Worm (Caenorhabditis elegans) whole organism, L1 larva: ENCODE measurements around the gene nspc-7.
A peak's percentile ranks its signal among the peaks of the same experiment; 100 is the strongest.

Experiments used
- C34B4.2 ChIP-seq: sonication (generic microtip); optimal IDR thresholded peaks from 2 replicates; lab custom pipeline; 2017; ENCODE audit warnings: mild to moderate bottlenecking, missing genetic modification characterization, missing compliant biosample characterization
- aha-1 ChIP-seq: fragments of 150-350 bp; optimal IDR thresholded peaks from 2 replicates; lab custom pipeline; 2014; ENCODE audit warnings: missing biosample characterization, missing genetic modification characterization
- alr-1 ChIP-seq: fragments of 200-800 bp; sonication (Bioruptor generic); optimal IDR thresholded peaks from 2 replicates; lab custom pipeline; 2018; ENCODE audit warnings: borderline replicate concordance, mild to moderate bottlenecking, missing genetic modification characterization, missing compliant biosample characterization
- blmp-1 ChIP-seq: fragments of 150-350 bp; optimal IDR thresholded peaks from 2 replicates; lab custom pipeline; 2014; ENCODE audit warnings: missing biosample characterization, missing genetic modification characterization
- ceh-82 ChIP-seq, 3 experiments: fragments of 150-350 bp in 1 of 3; sonication (generic microtip) in 2 of 3; optimal IDR thresholded peaks; 2 replicates each; lab custom pipeline; 2014 to 2017; ENCODE audit warnings: missing biosample characterization in 3 of 3, missing genetic modification characterization in 3 of 3
- ceh-88 ChIP-seq: fragments of 200-800 bp; sonication (Bioruptor generic); IDR thresholded peaks from 2 replicates; pipeline ENCODE4 v1.3.6; 2022; ENCODE audit warnings: missing genetic modification characterization, missing compliant biosample characterization
- dpl-1 ChIP-seq, 3 experiments: fragments of 150-350 bp in 2 of 3; sonication (generic microtip) in 1 of 3; optimal IDR thresholded peaks; 2 replicates each; lab custom pipeline; 2014 to 2017; ENCODE audit warnings: missing biosample characterization in 3 of 3, missing genetic modification characterization in 3 of 3, missing genetic modification reagents in 3 of 3
- dsc-1 ChIP-seq: sonication (generic microtip); optimal IDR thresholded peaks from 2 replicates; lab custom pipeline; 2016; ENCODE audit warnings: mild to moderate bottlenecking, missing genetic modification characterization, missing compliant biosample characterization
- efl-1 ChIP-seq, 4 experiments: fragments of 150-350 bp; optimal IDR thresholded peaks in 3 of 4; peaks in 1 of 4; 1 replicate in 1 of 4; 2 replicates in 3 of 4; lab custom pipeline; 2014; ENCODE audit warnings: missing biosample characterization in 2 of 4, missing genetic modification characterization in 2 of 4, missing genetic modification reagents in 2 of 4
- elt-3 ChIP-seq, 6 experiments: fragments of 150-350 bp in 1 of 6; sonication (generic microtip); optimal IDR thresholded peaks; 2 replicates each; lab custom pipeline; 2017 to 2018; ENCODE audit warnings: missing biosample characterization in 6 of 6, missing genetic modification characterization in 6 of 6, inconsistent platforms in 1 of 6
- fkh-10 ChIP-seq: sonication (generic microtip); optimal IDR thresholded peaks from 2 replicates; lab custom pipeline; 2017; ENCODE audit warnings: missing biosample characterization, missing genetic modification reagents, missing genetic modification characterization
- fkh-8 ChIP-seq: sonication (generic microtip); optimal IDR thresholded peaks from 2 replicates; lab custom pipeline; 2016; ENCODE audit warnings: mild to moderate bottlenecking, missing genetic modification characterization, missing compliant biosample characterization
- hlh-17 ChIP-seq: fragments of 200-800 bp; sonication (Bioruptor generic); optimal IDR thresholded peaks from 2 replicates; lab custom pipeline; 2018; ENCODE audit warnings: missing genetic modification characterization, mild to moderate bottlenecking, missing compliant biosample characterization, moderate library complexity, borderline replicate concordance
- hpl-2 ChIP-seq: fragments of 150-350 bp; optimal IDR thresholded peaks from 2 replicates; lab custom pipeline; 2014; ENCODE audit warnings: missing biosample characterization, missing genetic modification reagents, missing genetic modification characterization
- lin-13 ChIP-seq: fragments of 150-350 bp; optimal IDR thresholded peaks from 2 replicates; lab custom pipeline; 2014; ENCODE audit warnings: missing biosample characterization, missing genetic modification reagents, missing genetic modification characterization
- lin-14 ChIP-seq: fragments of 200-800 bp; sonication (Bioruptor generic); optimal IDR thresholded peaks from 2 replicates; lab custom pipeline; 2018; ENCODE audit warnings: mild to moderate bottlenecking, missing genetic modification characterization, moderate library complexity, missing compliant biosample characterization
- lin-35 ChIP-seq, 2 experiments: fragments of 150-350 bp; optimal IDR thresholded peaks; 2 replicates each; lab custom pipeline; 2014; ENCODE audit warnings: missing biosample characterization in 2 of 2, missing genetic modification characterization in 2 of 2, missing genetic modification reagents in 2 of 2
- lin-39 ChIP-seq: fragments of 150-350 bp; optimal IDR thresholded peaks from 2 replicates; lab custom pipeline; 2014; ENCODE audit warnings: missing biosample characterization, missing genetic modification reagents, missing genetic modification characterization
- lsy-2 ChIP-seq, 2 experiments: fragments of 150-350 bp; optimal IDR thresholded peaks; 2 replicates each; lab custom pipeline; 2014; ENCODE audit warnings: missing biosample characterization in 2 of 2, missing genetic modification characterization in 2 of 2
- mab-9 ChIP-seq: fragments of 200-800 bp; sonication (Bioruptor generic); IDR thresholded peaks from 2 replicates; pipeline ENCODE4 v1.3.6; 2022; ENCODE audit warnings: missing genetic modification reagents, missing genetic modification characterization, missing compliant biosample characterization
- mdl-1 ChIP-seq, 2 experiments: fragments of 150-350 bp; optimal IDR thresholded peaks; 2 replicates each; lab custom pipeline; 2014 to 2017; ENCODE audit warnings: missing biosample characterization in 2 of 2, missing genetic modification characterization in 2 of 2, inconsistent platforms in 1 of 2
- mep-1 ChIP-seq: fragments of 150-350 bp; optimal IDR thresholded peaks from 2 replicates; lab custom pipeline; 2014; ENCODE audit warnings: missing biosample characterization, missing genetic modification characterization
- nhr-19 ChIP-seq: fragments of 200-800 bp; sonication (Bioruptor generic); conservative IDR thresholded peaks from 2 replicates; pipeline ENCODE4 v1.3.6; 2022; ENCODE audit warnings: missing genetic modification characterization, missing compliant biosample characterization
- nhr-20 ChIP-seq: sonication (generic microtip); optimal IDR thresholded peaks from 2 replicates; lab custom pipeline; 2016; ENCODE audit warnings: mild to moderate bottlenecking, missing genetic modification characterization, missing compliant biosample characterization
- nhr-47 ChIP-seq: sonication (generic microtip); optimal IDR thresholded peaks from 2 replicates; lab custom pipeline; 2016; ENCODE audit warnings: mild to moderate bottlenecking, missing genetic modification characterization, moderate library complexity, missing compliant biosample characterization
- nhr-71 ChIP-seq: sonication (generic microtip); optimal IDR thresholded peaks from 2 replicates; lab custom pipeline; 2016; ENCODE audit warnings: mild to moderate bottlenecking, missing genetic modification characterization, moderate library complexity, missing compliant biosample characterization
- nhr-76 ChIP-seq: sonication (generic microtip); optimal IDR thresholded peaks from 2 replicates; lab custom pipeline; 2017; ENCODE audit warnings: missing biosample characterization, missing genetic modification characterization
- nhr-77 ChIP-seq: fragments of 150-350 bp; optimal IDR thresholded peaks from 2 replicates; lab custom pipeline; 2014; ENCODE audit warnings: missing biosample characterization, missing genetic modification characterization
- nhr-84 ChIP-seq: sonication (generic microtip); optimal IDR thresholded peaks from 2 replicates; lab custom pipeline; 2017; ENCODE audit warnings: missing biosample characterization, missing genetic modification characterization
- nhr-85 ChIP-seq: sonication (generic microtip); peaks from one replicate; lab custom pipeline; 2016; ENCODE audit warnings: missing genetic modification characterization, inconsistent platforms, missing compliant biosample characterization
- nhr-90 ChIP-seq: sonication (generic microtip); optimal IDR thresholded peaks from 2 replicates; lab custom pipeline; 2016; ENCODE audit warnings: mild to moderate bottlenecking, missing genetic modification characterization, missing compliant biosample characterization; ENCODE audit not compliant: poor library complexity
- pqm-1 ChIP-seq: sonication (generic microtip); optimal IDR thresholded peaks from 3 replicates; lab custom pipeline; 2017; ENCODE audit warnings: missing biosample characterization, missing genetic modification characterization
- rnt-1 ChIP-seq: sonication (generic microtip); optimal IDR thresholded peaks from 2 replicates; lab custom pipeline; 2016; ENCODE audit warnings: mild to moderate bottlenecking, missing genetic modification characterization, moderate library complexity, missing compliant biosample characterization
- skn-1 ChIP-seq: fragments of 150-350 bp; optimal IDR thresholded peaks from 2 replicates; lab custom pipeline; 2014; ENCODE audit warnings: missing biosample characterization, missing genetic modification characterization
- snpc-4 ChIP-seq: fragments of 150-350 bp; optimal IDR thresholded peaks from 2 replicates; lab custom pipeline; 2014; ENCODE audit warnings: missing biosample characterization, missing genetic modification characterization
- snu-23 ChIP-seq: sonication (generic microtip); optimal IDR thresholded peaks from 2 replicates; lab custom pipeline; 2016; ENCODE audit warnings: missing genetic modification characterization, missing compliant biosample characterization
- sptf-1 ChIP-seq: fragments of 150-350 bp; optimal IDR thresholded peaks from 2 replicates; lab custom pipeline; 2014; ENCODE audit warnings: missing biosample characterization, missing genetic modification characterization
- swsn-7 ChIP-seq: sonication (generic microtip); optimal IDR thresholded peaks from 2 replicates; lab custom pipeline; 2016; ENCODE audit warnings: missing genetic modification characterization, missing compliant biosample characterization
- unc-30 ChIP-seq: sonication (generic microtip); optimal IDR thresholded peaks from 2 replicates; lab custom pipeline; 2017; ENCODE audit warnings: missing biosample characterization, missing genetic modification characterization
- unc-62 ChIP-seq: fragments of 150-350 bp; optimal IDR thresholded peaks from 2 replicates; lab custom pipeline; 2014; ENCODE audit warnings: missing biosample characterization, missing genetic modification reagents, missing genetic modification characterization
- unc-86 ChIP-seq: sonication (generic microtip); optimal IDR thresholded peaks from 2 replicates; lab custom pipeline; 2016; ENCODE audit warnings: missing genetic modification characterization, missing compliant biosample characterization
- xbp-1 ChIP-seq: sonication (generic microtip); optimal IDR thresholded peaks from 2 replicates; lab custom pipeline; 2016; ENCODE audit warnings: missing genetic modification characterization, missing compliant biosample characterization
- zip-4 ChIP-seq: fragments of 200-800 bp; sonication (Bioruptor generic); optimal IDR thresholded peaks from 2 replicates; lab custom pipeline; 2018; ENCODE audit warnings: mild to moderate bottlenecking, missing genetic modification characterization, moderate library complexity, missing compliant biosample characterization
- ztf-11 ChIP-seq, 2 experiments: sonication (generic microtip); optimal IDR thresholded peaks; 2 replicates each; lab custom pipeline; 2016 to 2017; ENCODE audit warnings: missing genetic modification characterization in 2 of 2, missing biosample characterization in 1 of 2, missing compliant biosample characterization in 1 of 2
- ztf-4 ChIP-seq: fragments of 150-350 bp; optimal IDR thresholded peaks from 2 replicates; lab custom pipeline; 2014; ENCODE audit warnings: missing biosample characterization, missing genetic modification characterization

nspc-7 gene

DNA sequence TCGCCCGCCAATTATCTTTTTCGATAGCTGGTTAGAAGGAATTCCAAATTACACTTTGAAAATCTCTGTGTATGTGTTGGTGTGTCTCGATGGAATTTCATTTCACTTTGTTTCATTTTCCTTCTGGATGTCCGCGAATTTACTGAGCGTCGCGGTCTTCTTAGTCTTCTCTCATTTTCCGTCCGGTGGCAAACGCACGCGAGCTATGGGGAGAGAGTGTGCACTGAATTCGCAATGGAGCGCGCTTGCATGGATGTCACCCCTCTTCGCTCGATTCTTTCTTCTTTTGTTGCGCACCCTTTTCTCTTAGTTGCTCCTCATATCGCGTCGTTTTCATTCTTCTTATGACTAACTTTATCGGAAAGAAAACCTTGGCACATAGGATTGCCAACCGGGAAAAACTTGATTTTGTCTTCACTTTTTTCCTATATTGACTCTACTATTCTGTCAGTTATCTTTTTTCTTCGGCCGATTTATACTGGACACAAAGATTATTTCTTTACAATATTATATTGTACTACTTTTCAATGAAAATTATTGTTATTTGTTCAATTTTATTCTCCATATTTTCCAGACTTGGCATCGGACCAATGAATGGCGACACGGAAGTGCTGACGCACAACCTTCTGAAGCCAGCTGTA is 10.1 kb downstream of the nspc-7 start, which contains the start of gene dhhc-14 (continued):
- TF ChIP-seq hpl-2 (GFP tag; lab: Kevin White, UChicago), result no peak
- TF ChIP-seq ceh-82 (tag; optimal IDR thresholded peaks at IDR 0.05; lab: Kevin White, UChicago), result peak in 2 of 3 experiments; percentile 38 to 84
- TF ChIP-seq nhr-19 (GFP tag; lab: Robert Waterston, UW), result peak; percentile 33; the same call in 1 of the 2 replicates
- TF ChIP-seq dpl-1 (GFP tag; optimal IDR thresholded peaks at IDR 0.05; lab: Kevin White, UChicago), result peak in 2 of 3 experiments; percentile 7 to 47
- TF ChIP-seq mdl-1 (tag; optimal IDR thresholded peaks at IDR 0.05; lab: Kevin White, UChicago), result peak in 1 of 2 experiments; percentile 67
- no peak for TF ChIP-seq hlh-17 (GFP tag; lab: Kevin White, UChicago)
- peak; percentile 48 for TF ChIP-seq blmp-1
- peak; percentile 38 for TF ChIP-seq lin-13
- no peak for TF ChIP-seq C34B4.2 (tag; lab: Kevin White, UChicago)
- TF ChIP-seq, all 84 proteins: peak for 24

DNA sequence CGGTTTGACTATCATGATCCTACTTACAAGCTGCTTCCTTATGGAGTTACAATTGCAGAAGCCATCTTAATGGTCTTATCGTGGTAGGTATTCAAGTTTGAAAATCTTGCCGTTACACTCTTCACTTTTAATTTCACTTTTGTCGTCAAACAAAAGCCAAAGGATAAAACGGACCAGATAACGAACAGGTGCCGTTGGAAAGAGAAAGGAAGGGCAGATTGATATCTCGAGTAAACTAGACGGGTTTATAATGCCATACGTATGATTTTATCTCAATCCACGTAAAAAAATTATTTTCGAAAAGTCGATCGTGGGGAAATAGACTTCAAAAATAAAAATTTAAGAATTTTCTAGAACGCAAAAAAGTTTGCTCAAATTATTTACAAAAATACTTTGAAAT is 12.4 kb downstream of the nspc-7 start:
- TF ChIP-seq elt-3 (tag; optimal IDR thresholded peaks at IDR 0.05; lab: Kevin White, UChicago), result no peak
- peak; percentile 76 for TF ChIP-seq blmp-1

DNA sequence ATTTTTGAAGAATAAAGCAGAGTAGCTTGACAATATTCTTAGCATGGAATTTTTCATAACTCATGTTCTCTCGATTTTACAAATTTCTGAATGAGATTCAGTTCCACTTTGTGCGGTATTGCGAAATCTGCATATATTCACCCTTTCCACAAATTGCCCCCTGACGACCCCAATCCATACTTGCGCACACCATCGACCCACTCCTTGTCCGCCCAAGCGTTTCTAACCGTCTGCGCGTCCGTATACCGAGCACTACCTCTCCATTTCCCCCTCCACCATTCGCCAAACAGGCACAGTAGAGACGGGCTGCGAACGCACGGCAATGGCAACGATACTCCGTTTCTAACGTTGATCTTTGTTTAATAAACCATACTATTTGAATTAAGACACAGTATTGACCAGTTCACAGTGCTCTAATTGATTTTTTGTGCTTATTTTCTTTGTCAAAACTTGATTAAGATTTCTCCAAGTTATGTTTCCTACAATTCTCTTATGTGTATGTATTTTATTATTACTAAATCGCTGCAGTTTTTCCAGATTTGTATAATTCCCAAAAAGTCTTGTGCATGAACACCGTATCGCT is 15.0 kb downstream of the nspc-7 start, which contains the start of gene utx-1:
utx-1 (plus strand) TSS at position 533 of the 583 bp plus-strand sequence.
- TF ChIP-seq nhr-90 (tag; lab: Kevin White, UChicago) (peak; percentile 28), lin-39 (tag; lab: Kevin White, UChicago) (no peak), ztf-4 (tag; lab: Kevin White, UChicago) (no peak), ztf-11 (tag; optimal IDR thresholded peaks at IDR 0.05; lab: Kevin White, UChicago) (peak in 1 of 2 experiments; percentile 37), fkh-8 (tag; lab: Kevin White, UChicago) (peak; percentile 26), ceh-82 (tag; optimal IDR thresholded peaks at IDR 0.05; lab: Kevin White, UChicago) (peak in 1 of 3 experiments; percentile 9), lin-35 (GFP tag; optimal IDR thresholded peaks at IDR 0.05; lab: Kevin White, UChicago) (peak; percentile 15 to 48), fkh-10 (GFP tag; lab: Kevin White, UChicago) (peak; percentile 3), nhr-85 (tag; lab: Kevin White, UChicago) (peak; percentile 55), unc-30 (tag; lab: Kevin White, UChicago) (no peak), alr-1 (tag; lab: Kevin White, UChicago) (no peak), snpc-4 (tag; lab: Kevin White, UChicago) (no peak), nhr-47 (peak; percentile 28), nhr-76 (tag; lab: Kevin White, UChicago) (no peak), lsy-2 (tag; optimal IDR thresholded peaks at IDR 0.05; lab: Kevin White, UChicago) (peak in 1 of 2 experiments; percentile 29), nhr-20 (tag; lab: Kevin White, UChicago) (peak; percentile 31), mep-1 (peak; percentile 21), unc-86 (tag; lab: Kevin White, UChicago) (peak; percentile 13), nhr-71 (tag; lab: Kevin White, UChicago) (peak; percentile 26), dsc-1 (peak; percentile 26), nhr-84 (no peak), nhr-77 (tag; lab: Kevin White, UChicago) (no peak), skn-1 (tag; lab: Kevin White, UChicago) (peak; percentile 12), aha-1 (tag; lab: Kevin White, UChicago) (no peak), sptf-1 (tag; lab: Kevin White, UChicago) (no peak), ceh-88 (GFP tag; lab: Robert Waterston, UW) (no peak), lin-14 (GFP tag; lab: Kevin White, UChicago) (peak; percentile 59), efl-1 (optimal IDR thresholded peaks at IDR 0.05; lab: Kevin White, UChicago) (peak in 1 of 2 experiments; percentile 24), efl-1 (GFP tag; optimal IDR thresholded peaks at IDR 0.05 in 1 of 2; lab: Kevin White, UChicago) (no peak), mdl-1 (tag; optimal IDR thresholded peaks at IDR 0.05; lab: Kevin White, UChicago) (peak in 1 of 2 experiments; percentile 12), nhr-19 (GFP tag; lab: Robert Waterston, UW) (peak; percentile 23; the same call in 1 of the 2 replicates), mab-9 (0 out of 2 replicates have a peak, but pooled peaks have one; percentile 21), rnt-1 (tag; lab: Kevin White, UChicago) (peak; percentile 33), zip-4 (GFP tag; lab: Kevin White, UChicago) (peak; percentile 86), pqm-1 (no peak), snu-23 (GFP tag; lab: Kevin White, UChicago) (peak; percentile 31), blmp-1 (peak; percentile 4), unc-62 (GFP tag; lab: Kevin White, UChicago) (no peak), xbp-1 (tag; lab: Kevin White, UChicago) (no peak), swsn-7 (tag; lab: Kevin White, UChicago) (peak; percentile 30)
